Fruit fly (Drosophila melanogaster): ENCODE data around the gene Alp12.
A peak's percentile ranks its signal among the peaks of the same experiment; 100 is the strongest.

The Alp12 gene

dm6 chr2L:19416602-19417497 is 7.0 kb upstream of the Alp12 start, which contains the start of gene Lectin-galC1 (continued):
- TF ChIP-seq CG7372 (GFP tag; IDR thresholded peaks at IDR 0.05) (peak; percentile 69), Six4 (GFP tag; optimal IDR thresholded peaks at IDR 0.05) (peak; percentile 85), Hr3 (GFP tag; optimal IDR thresholded peaks at IDR 0.05) (peak; percentile 82), mirr (GFP tag; optimal IDR thresholded peaks at IDR 0.05) (peak; percentile 51), yki (optimal IDR thresholded peaks at IDR 0.05) (no peak), CG17912 (GFP tag; optimal IDR thresholded peaks at IDR 0.05) (peak; percentile 29), CG4424 (GFP tag; optimal IDR thresholded peaks at IDR 0.05) (peak; percentile 88), gcm2 (GFP tag; optimal IDR thresholded peaks at IDR 0.05) (peak; percentile 84), Antp (GFP tag; optimal IDR thresholded peaks at IDR 0.05) (peak; percentile 93), HLH3B (GFP tag; IDR thresholded peaks at IDR 0.05) (peak; percentile 80), grau (tag; optimal IDR thresholded peaks at IDR 0.05) (peak; percentile 85), ci (GFP tag; IDR thresholded peaks at IDR 0.05) (peak; percentile 95), MTF-1 (GFP tag; optimal IDR thresholded peaks at IDR 0.05; ENCODE audit: borderline replicate concordance) (peak; percentile 80), sim (GFP tag; IDR thresholded peaks at IDR 0.05) (peak; percentile 79), CG10209 (GFP tag; optimal IDR thresholded peaks at IDR 0.05) (peak; percentile 87), CG9727 (GFP tag; optimal IDR thresholded peaks at IDR 0.05) (peak; percentile 87), Dek (tag; optimal IDR thresholded peaks at IDR 0.05) (peak; percentile 73), al (GFP tag; IDR thresholded peaks at IDR 0.05) (peak; percentile 46; the same call in 1 of the 2 replicates), CG10366 (GFP tag; IDR thresholded peaks at IDR 0.05) (peak; percentile 85), onecut (GFP tag; IDR thresholded peaks at IDR 0.05) (peak; percentile 59), Neu2 (GFP tag; optimal IDR thresholded peaks at IDR 0.05; ENCODE audit: borderline replicate concordance) (peak; percentile 70), Dip2 (GFP tag; IDR thresholded peaks at IDR 0.05) (no peak), CG18011 (GFP tag; optimal IDR thresholded peaks at IDR 0.05) (peak; percentile 45), CG10321 (GFP tag; IDR thresholded peaks at IDR 0.05) (peak; percentile 65), pho (GFP tag; optimal IDR thresholded peaks at IDR 0.05) (peak; percentile 72), croc (GFP tag; conservative IDR thresholded peaks at IDR 0.05) (peak; percentile 78), Ptx1 (GFP tag; IDR thresholded peaks at IDR 0.05) (peak; percentile 85), ab (GFP tag; optimal IDR thresholded peaks at IDR 0.05) (peak; percentile 70), CG1024 (GFP tag; IDR thresholded peaks at IDR 0.05) (peak; percentile 69; the same call in 1 of the 2 replicates), CG13894 (tag; optimal IDR thresholded peaks at IDR 0.05) (no peak), Taf1 (GFP tag; IDR thresholded peaks at IDR 0.05) (peak; percentile 30; the same call in 1 of the 2 replicates), Ets97D (GFP tag; optimal IDR thresholded peaks at IDR 0.05) (peak; percentile 56), tna (GFP tag; IDR thresholded peaks at IDR 0.05; ENCODE audit: partially characterized antibody) (no peak), Oaz (GFP tag; IDR thresholded peaks at IDR 0.05) (peak; percentile 78), corto (GFP tag; optimal IDR thresholded peaks at IDR 0.05) (no peak), org-1 (GFP tag; optimal IDR thresholded peaks at IDR 0.05) (peak; percentile 87), toy (GFP tag; IDR thresholded peaks at IDR 0.05) (0 out of 2 replicates have a peak, but pooled peaks have one; percentile 13), D19A (tag; optimal IDR thresholded peaks at IDR 0.05) (peak; percentile 83), oc (tag; optimal IDR thresholded peaks at IDR 0.05) (peak; percentile 90), nmo (GFP tag; optimal IDR thresholded peaks at IDR 0.05) (peak; percentile 89), CG3407 (GFP tag; optimal IDR thresholded peaks at IDR 0.05) (peak; percentile 87), CG12769 (tag; optimal IDR thresholded peaks at IDR 0.05) (peak; percentile 73), Doc3 (GFP tag; IDR thresholded peaks at IDR 0.05; ENCODE audit: partially characterized antibody) (no peak), CG11723 (GFP tag; optimal IDR thresholded peaks at IDR 0.05) (peak; percentile 77), CG3065 (GFP tag; optimal IDR thresholded peaks at IDR 0.05) (peak; percentile 83), kay (GFP tag; optimal IDR thresholded peaks at IDR 0.05) (peak; percentile 82), bigmax (GFP tag; optimal IDR thresholded peaks at IDR 0.05) (no peak), ATbp (GFP tag; optimal IDR thresholded peaks at IDR 0.05) (peak; percentile 89), vnd (GFP tag; IDR thresholded peaks at IDR 0.05; ENCODE audit: partially characterized antibody) (no peak)

Measured in whole organism, embryonic.